Worm (Caenorhabditis elegans) whole organism, L2 larva: ENCODE measurements around the gene tir-1.
A peak's percentile ranks its signal among the peaks of the same experiment; 100 is the strongest.

Experiments
- alr-1 ChIP-seq: fragments of 150-350 bp; optimal IDR thresholded peaks from 2 replicates; lab custom pipeline; 2014; ENCODE audit warnings: missing biosample characterization, missing genetic modification characterization
- aly-2 ChIP-seq: fragments of 150-350 bp; optimal IDR thresholded peaks from 2 replicates; lab custom pipeline; 2014; ENCODE audit warnings: missing biosample characterization, missing genetic modification characterization
- ama-1 ChIP-seq: fragments of 150-350 bp; optimal IDR thresholded peaks from 2 replicates; lab custom pipeline; 2018; ENCODE audit warnings: inconsistent platforms
- elt-3 ChIP-seq: sonication (generic microtip); optimal IDR thresholded peaks from 2 replicates; lab custom pipeline; 2017; ENCODE audit warnings: missing biosample characterization, missing genetic modification characterization
- lin-11 ChIP-seq: fragments of 150-350 bp; sonication (generic microtip); optimal IDR thresholded peaks from 2 replicates; lab custom pipeline; 2014; ENCODE audit warnings: missing biosample characterization, missing genetic modification characterization, inconsistent platforms, mixed read lengths
- lin-39 ChIP-seq: fragments of 150-350 bp; optimal IDR thresholded peaks from 2 replicates; lab custom pipeline; 2014; ENCODE audit warnings: missing biosample characterization, missing genetic modification reagents, missing genetic modification characterization
- lsy-2 ChIP-seq, 2 experiments: fragments of 150-350 bp in 1 of 2; sonication (generic microtip) in 1 of 2; optimal IDR thresholded peaks; 2 replicates each; lab custom pipeline; 2014 to 2017; ENCODE audit warnings: missing biosample characterization in 2 of 2, missing genetic modification characterization in 2 of 2
- nhr-11 ChIP-seq: fragments of 150-350 bp; optimal IDR thresholded peaks from 2 replicates; lab custom pipeline; 2014; ENCODE audit warnings: missing biosample characterization, missing genetic modification characterization
- nhr-25 ChIP-seq: fragments of 150-350 bp; sonication (generic microtip); optimal IDR thresholded peaks from 3 replicates; lab custom pipeline; 2014; ENCODE audit warnings: missing biosample characterization, missing genetic modification characterization
- skn-1 ChIP-seq: sonication (generic microtip); optimal IDR thresholded peaks from 2 replicates; lab custom pipeline; 2017; ENCODE audit warnings: missing biosample characterization, missing genetic modification characterization
- unc-39 ChIP-seq: fragments of 150-350 bp; optimal IDR thresholded peaks from 2 replicates; lab custom pipeline; 2014; ENCODE audit warnings: missing biosample characterization, missing genetic modification characterization
- zag-1 ChIP-seq: fragments of 150-350 bp; optimal IDR thresholded peaks from 2 replicates; lab custom pipeline; 2014; ENCODE audit warnings: missing biosample characterization, missing genetic modification characterization
- ztf-11 ChIP-seq: sonication (generic microtip); optimal IDR thresholded peaks from 2 replicates; lab custom pipeline; 2017; ENCODE audit warnings: missing biosample characterization, missing genetic modification characterization

ce11 chrIII:3914836-3915235, 13.4 kb upstream of the tir-1 start:
- TF ChIP-seq alr-1 (tag; lab: Kevin White, UChicago) (no peak), nhr-25 (tag; lab: Kevin White, UChicago) (no peak), lin-11 (tag; lab: Kevin White, UChicago) (no peak), ama-1 (lab: Kevin White, UChicago) (no peak), lsy-2 (tag; optimal IDR thresholded peaks at IDR 0.05; lab: Kevin White, UChicago) (peak in 1 of 2 experiments; percentile 4), zag-1 (no peak), skn-1 (tag; lab: Kevin White, UChicago) (no peak), elt-3 (tag; lab: Kevin White, UChicago) (no peak), ztf-11 (tag; lab: Kevin White, UChicago) (no peak), aly-2 (tag; lab: Kevin White, UChicago) (no peak), lin-39 (tag; lab: Kevin White, UChicago) (no peak), nhr-11 (tag; lab: Kevin White, UChicago) (no peak), unc-39 (tag; lab: Kevin White, UChicago) (no peak)
